Worm (Caenorhabditis elegans) whole organism, L2 larva: Measurements from ENCODE around the gene Y81G3A.1.

Source experiments
- C34F6.9 ChIP-seq: fragments of 150-350 bp; optimal IDR thresholded peaks from 2 replicates; lab custom pipeline; 2014; ENCODE audit warnings: missing biosample characterization, missing genetic modification characterization
- F13H6.1 ChIP-seq: sonication (generic microtip); optimal IDR thresholded peaks from 2 replicates; lab custom pipeline; 2016; ENCODE audit warnings: missing genetic modification characterization, missing compliant biosample characterization
- R02D3.7 ChIP-seq: fragments of 150-350 bp; optimal IDR thresholded peaks from 2 replicates; lab custom pipeline; 2014; ENCODE audit warnings: missing biosample characterization, missing genetic modification characterization
- Y55F3AM.14 ChIP-seq: fragments of 200-800 bp; sonication (Bioruptor generic); optimal IDR thresholded peaks from 2 replicates; lab custom pipeline; 2018; ENCODE audit warnings: mild to moderate bottlenecking, missing genetic modification characterization, missing compliant biosample characterization
- ZK546.5 ChIP-seq: sonication (generic microtip); optimal IDR thresholded peaks from 2 replicates; lab custom pipeline; 2017; ENCODE audit warnings: missing biosample characterization, missing genetic modification characterization
- aly-2 ChIP-seq: fragments of 150-350 bp; optimal IDR thresholded peaks from 2 replicates; lab custom pipeline; 2014; ENCODE audit warnings: missing biosample characterization, missing genetic modification characterization
- ama-1 ChIP-seq: fragments of 150-350 bp; optimal IDR thresholded peaks from 2 replicates; lab custom pipeline; 2018; ENCODE audit warnings: inconsistent platforms
- blmp-1 ChIP-seq: sonication (generic microtip); optimal IDR thresholded peaks from 2 replicates; lab custom pipeline; 2017; ENCODE audit warnings: missing genetic modification characterization, mild to moderate bottlenecking, missing compliant biosample characterization, antibody characterized with exemption, moderate library complexity; ENCODE audit not compliant: insufficient read depth
- ceh-16 ChIP-seq: fragments of 150-350 bp; optimal IDR thresholded peaks from 2 replicates; lab custom pipeline; 2014; ENCODE audit warnings: missing biosample characterization, missing genetic modification characterization
- ceh-82 ChIP-seq: fragments of 150-350 bp; optimal IDR thresholded peaks from 2 replicates; lab custom pipeline; 2014; ENCODE audit warnings: missing biosample characterization, missing genetic modification characterization
- crh-2 ChIP-seq: sonication (generic microtip); optimal IDR thresholded peaks from 2 replicates; lab custom pipeline; 2017; ENCODE audit warnings: missing biosample characterization, missing genetic modification characterization
- dmd-4 ChIP-seq: sonication (generic microtip); optimal IDR thresholded peaks from 2 replicates; lab custom pipeline; 2017; ENCODE audit warnings: missing biosample characterization, missing genetic modification characterization
- egl-27 ChIP-seq: sonication (generic microtip); optimal IDR thresholded peaks from 3 replicates; lab custom pipeline; 2017; ENCODE audit warnings: missing biosample characterization, missing genetic modification reagents, missing genetic modification characterization
- elt-3 ChIP-seq: sonication (generic microtip); optimal IDR thresholded peaks from 2 replicates; lab custom pipeline; 2017; ENCODE audit warnings: missing biosample characterization, missing genetic modification characterization
- fos-1 ChIP-seq: fragments of 150-350 bp; optimal IDR thresholded peaks from 2 replicates; lab custom pipeline; 2014; ENCODE audit warnings: missing biosample characterization, missing genetic modification characterization
- gmeb-1 ChIP-seq: fragments of 150-350 bp; optimal IDR thresholded peaks from 2 replicates; lab custom pipeline; 2014; ENCODE audit warnings: missing biosample characterization, missing genetic modification characterization
- lin-11 ChIP-seq: fragments of 150-350 bp; sonication (generic microtip); optimal IDR thresholded peaks from 2 replicates; lab custom pipeline; 2014; ENCODE audit warnings: missing biosample characterization, missing genetic modification characterization, inconsistent platforms, mixed read lengths
- lin-13 ChIP-seq: fragments of 150-350 bp; optimal IDR thresholded peaks from 2 replicates; lab custom pipeline; 2014; ENCODE audit warnings: missing biosample characterization, missing genetic modification reagents, missing genetic modification characterization
- lin-39 ChIP-seq: fragments of 150-350 bp; optimal IDR thresholded peaks from 2 replicates; lab custom pipeline; 2014; ENCODE audit warnings: missing biosample characterization, missing genetic modification reagents, missing genetic modification characterization
- lsy-2 ChIP-seq, 2 experiments: fragments of 150-350 bp in 1 of 2; sonication (generic microtip) in 1 of 2; optimal IDR thresholded peaks; 2 replicates each; lab custom pipeline; 2014 to 2017; ENCODE audit warnings: missing biosample characterization in 2 of 2, missing genetic modification characterization in 2 of 2
- mab-5 ChIP-seq: fragments of 150-350 bp; optimal IDR thresholded peaks from 2 replicates; lab custom pipeline; 2014; ENCODE audit warnings: missing biosample characterization, missing genetic modification characterization
- mbf-1 ChIP-seq: sonication (generic microtip); optimal IDR thresholded peaks from 2 replicates; lab custom pipeline; 2017; ENCODE audit warnings: missing biosample characterization, missing genetic modification characterization
- mdl-1 ChIP-seq, 2 experiments: fragments of 150-350 bp in 1 of 2; sonication (generic microtip) in 1 of 2; optimal IDR thresholded peaks; 2 replicates each; lab custom pipeline; 2017; ENCODE audit warnings: missing biosample characterization in 2 of 2, missing genetic modification characterization in 2 of 2
- nhr-10 ChIP-seq: sonication (generic microtip); optimal IDR thresholded peaks from 2 replicates; lab custom pipeline; 2017; ENCODE audit warnings: missing biosample characterization, missing genetic modification characterization
- nhr-11 ChIP-seq: fragments of 150-350 bp; optimal IDR thresholded peaks from 2 replicates; lab custom pipeline; 2014; ENCODE audit warnings: missing biosample characterization, missing genetic modification characterization
- nhr-12 ChIP-seq: fragments of 150-350 bp; optimal IDR thresholded peaks from 2 replicates; lab custom pipeline; 2014; ENCODE audit warnings: missing biosample characterization, missing genetic modification characterization
- nhr-129 ChIP-seq: fragments of 150-350 bp; optimal IDR thresholded peaks from 2 replicates; lab custom pipeline; 2014; ENCODE audit warnings: missing biosample characterization, missing genetic modification characterization
- nhr-21 ChIP-seq: fragments of 150-350 bp; optimal IDR thresholded peaks from 2 replicates; lab custom pipeline; 2014; ENCODE audit warnings: missing biosample characterization, missing genetic modification characterization
- nhr-23 ChIP-seq: fragments of 150-350 bp; optimal IDR thresholded peaks from 2 replicates; lab custom pipeline; 2014; ENCODE audit warnings: missing biosample characterization, missing genetic modification reagents, missing genetic modification characterization
- nhr-237 ChIP-seq: fragments of 150-350 bp; optimal IDR thresholded peaks from 2 replicates; lab custom pipeline; 2014; ENCODE audit warnings: missing biosample characterization, missing genetic modification characterization
- nhr-6 ChIP-seq: fragments of 150-350 bp; optimal IDR thresholded peaks from 2 replicates; lab custom pipeline; 2014; ENCODE audit warnings: missing biosample characterization, missing genetic modification characterization
- nhr-77 ChIP-seq: fragments of 150-350 bp; optimal IDR thresholded peaks from 2 replicates; lab custom pipeline; 2014; ENCODE audit warnings: missing biosample characterization, missing genetic modification characterization
- sem-4 ChIP-seq: fragments of 150-350 bp; optimal IDR thresholded peaks from 2 replicates; lab custom pipeline; 2014; ENCODE audit warnings: missing biosample characterization, missing genetic modification reagents, missing genetic modification characterization
- skn-1 ChIP-seq: sonication (generic microtip); optimal IDR thresholded peaks from 2 replicates; lab custom pipeline; 2017; ENCODE audit warnings: missing biosample characterization, missing genetic modification characterization
- sma-3 ChIP-seq: sonication (generic microtip); optimal IDR thresholded peaks from 2 replicates; lab custom pipeline; 2016; ENCODE audit warnings: missing genetic modification reagents, missing genetic modification characterization, missing compliant biosample characterization
- sma-9 ChIP-seq, 2 experiments: fragments of 150-350 bp in 1 of 2; sonication (generic microtip) in 1 of 2; optimal IDR thresholded peaks; 2 replicates each; lab custom pipeline; 2014 to 2016; ENCODE audit warnings: missing genetic modification characterization in 2 of 2, mild to moderate bottlenecking in 1 of 2, missing biosample characterization in 1 of 2, missing compliant biosample characterization in 1 of 2, missing genetic modification reagents in 1 of 2, moderate library complexity in 1 of 2
- snpc-4 ChIP-seq: fragments of 150-350 bp; optimal IDR thresholded peaks from 2 replicates; lab custom pipeline; 2014; ENCODE audit warnings: missing biosample characterization, missing genetic modification characterization
- unc-39 ChIP-seq: fragments of 150-350 bp; optimal IDR thresholded peaks from 2 replicates; lab custom pipeline; 2014; ENCODE audit warnings: missing biosample characterization, missing genetic modification characterization
- unc-55 ChIP-seq: fragments of 150-350 bp; sonication (generic microtip); optimal IDR thresholded peaks from 3 replicates; lab custom pipeline; 2014; ENCODE audit warnings: missing biosample characterization, missing genetic modification reagents, missing genetic modification characterization
- unc-62 ChIP-seq: fragments of 150-350 bp; optimal IDR thresholded peaks from 2 replicates; lab custom pipeline; 2014; ENCODE audit warnings: missing biosample characterization, missing genetic modification reagents, missing genetic modification characterization
- zag-1 ChIP-seq: fragments of 150-350 bp; optimal IDR thresholded peaks from 2 replicates; lab custom pipeline; 2014; ENCODE audit warnings: missing biosample characterization, missing genetic modification characterization
- ztf-11 ChIP-seq: sonication (generic microtip); optimal IDR thresholded peaks from 2 replicates; lab custom pipeline; 2017; ENCODE audit warnings: missing biosample characterization, missing genetic modification characterization
- ztf-4 ChIP-seq: fragments of 150-350 bp; optimal IDR thresholded peaks from 2 replicates; lab custom pipeline; 2014; ENCODE audit warnings: missing biosample characterization, missing genetic modification characterization

Gene Y81G3A.1

ce11 chrII:13083752-13084214 lies at the start of gene Y81G3A.1, which contains the start of gene gcn-2:
Gene Y81G3A.1 (minus strand): TSS chrII:13083926.
Gene gcn-2 (plus strand): TSS chrII:13084164.
- no peak for TF ChIP-seq ztf-11 (tag; lab: Kevin White, UChicago)
- TF ChIP-seq unc-55 (GFP tag; lab: Kevin White, UChicago), result peak; percentile 70
- TF ChIP-seq lin-13, result no peak
- TF ChIP-seq fos-1 (tag; lab: Kevin White, UChicago), result peak; percentile 10
- TF ChIP-seq sma-9 (GFP tag; optimal IDR thresholded peaks at IDR 0.05; lab: Kevin White, UChicago), result peak; percentile 52
- no peak for TF ChIP-seq sma-9 (tag; optimal IDR thresholded peaks at IDR 0.05; lab: Kevin White, UChicago)
- no peak for TF ChIP-seq nhr-12 (tag; lab: Kevin White, UChicago)
- TF ChIP-seq nhr-10 (tag; lab: Kevin White, UChicago), result no peak
- TF ChIP-seq mdl-1 (tag; optimal IDR thresholded peaks at IDR 0.05; lab: Kevin White, UChicago), result no peak
- TF ChIP-seq ceh-16 (tag; lab: Kevin White, UChicago), result peak; percentile 36
- TF ChIP-seq Y55F3AM.14 (GFP tag; lab: Kevin White, UChicago), result no peak
- no peak for TF ChIP-seq blmp-1 (tag; lab: Kevin White, UChicago)
- TF ChIP-seq F13H6.1 (tag; lab: Kevin White, UChicago), result no peak
- no peak for TF ChIP-seq R02D3.7
- no peak for TF ChIP-seq ztf-4
- TF ChIP-seq mab-5 (tag; lab: Kevin White, UChicago), result no peak
- TF ChIP-seq dmd-4 (tag; lab: Kevin White, UChicago), result no peak
- TF ChIP-seq lsy-2 (tag; optimal IDR thresholded peaks at IDR 0.05; lab: Kevin White, UChicago), result peak in 1 of 2 experiments; percentile 46
- TF ChIP-seq unc-39, result no peak
- TF ChIP-seq gmeb-1 (tag; lab: Kevin White, UChicago), result peak; percentile 96
- no peak for TF ChIP-seq snpc-4 (tag; lab: Kevin White, UChicago)
- no peak for TF ChIP-seq egl-27
- TF ChIP-seq skn-1 (tag; lab: Kevin White, UChicago), result no peak
- peak; percentile 29 for TF ChIP-seq sma-3 (GFP tag; lab: Kevin White, UChicago)
- peak; percentile 46 for TF ChIP-seq crh-2 (tag; lab: Kevin White, UChicago)
- TF ChIP-seq nhr-129, result peak; percentile 46
- TF ChIP-seq zag-1 (tag; lab: Kevin White, UChicago), result no peak
- no peak for TF ChIP-seq ceh-82 (tag; lab: Kevin White, UChicago)
- TF ChIP-seq nhr-6 (tag; lab: Kevin White, UChicago), result no peak
- TF ChIP-seq lin-11 (tag; lab: Kevin White, UChicago), result peak; percentile 19
- TF ChIP-seq nhr-77, result no peak
- TF ChIP-seq mbf-1 (tag; lab: Kevin White, UChicago), result no peak
- TF ChIP-seq nhr-21, result peak; percentile 0
- TF ChIP-seq nhr-11 (tag; lab: Kevin White, UChicago), result no peak
- TF ChIP-seq nhr-23 (tag; lab: Kevin White, UChicago), result no peak

ce11 chrII:13130576-13130975 lies 46.9 kb upstream of the Y81G3A.1 start:
- TF ChIP-seq skn-1 (tag; lab: Kevin White, UChicago), result no peak
- TF ChIP-seq unc-39, result no peak

ce11 chrII:13129602-13130001 lies 45.9 kb upstream of the Y81G3A.1 start, which contains the start of gene F29C12.6:
Gene F29C12.6 (plus strand): TSS chrII:13129902.
- TF ChIP-seq snpc-4 (tag; lab: Kevin White, UChicago), result no peak
- TF ChIP-seq lin-11 (tag; lab: Kevin White, UChicago), result no peak
- no peak for TF ChIP-seq F13H6.1 (tag; lab: Kevin White, UChicago)
- no peak for TF ChIP-seq unc-39
- no peak for TF ChIP-seq R02D3.7

- TF ChIP-seq F13H6.1 (tag; lab: Kevin White, UChicago) (no peak), ama-1 (lab: Kevin White, UChicago) (no peak), egl-27 (no peak), nhr-10 (tag; lab: Kevin White, UChicago) (no peak), nhr-77 (no peak)
These were observed 39.0 kb upstream of the Y81G3A.1 start, which contains the start of gene bath-45 for ce11 chrII:13122720-13123119. Gene bath-45 (plus strand): TSS chrII:13123020.

ce11 chrII:13117135-13117534 lies 33.4 kb upstream of the Y81G3A.1 start, which contains the start of gene gfm-1:
Gene gfm-1 (plus strand): TSS chrII:13117483.
- TF ChIP-seq unc-62 (GFP tag; lab: Kevin White, UChicago), result no peak
- no peak for TF ChIP-seq skn-1 (tag; lab: Kevin White, UChicago)
- TF ChIP-seq lsy-2 (tag; optimal IDR thresholded peaks at IDR 0.05; lab: Kevin White, UChicago), result peak; percentile 44 to 77
- TF ChIP-seq nhr-237 (tag; lab: Kevin White, UChicago), result no peak
- no peak for TF ChIP-seq ztf-11 (tag; lab: Kevin White, UChicago)
- TF ChIP-seq F13H6.1 (tag; lab: Kevin White, UChicago), result peak; percentile 71
- TF ChIP-seq Y55F3AM.14 (GFP tag; lab: Kevin White, UChicago), result no peak
- TF ChIP-seq ZK546.5 (tag; lab: Kevin White, UChicago), result no peak
- no peak for TF ChIP-seq nhr-6 (tag; lab: Kevin White, UChicago)
- peak; percentile 73 for TF ChIP-seq snpc-4 (tag; lab: Kevin White, UChicago)
- TF ChIP-seq unc-39, result no peak
- no peak for TF ChIP-seq aly-2 (tag; lab: Kevin White, UChicago)
- no peak for TF ChIP-seq lin-39 (tag; lab: Kevin White, UChicago)
- no peak for TF ChIP-seq ama-1 (lab: Kevin White, UChicago)
- no peak for TF ChIP-seq elt-3 (tag; lab: Kevin White, UChicago)
- no peak for TF ChIP-seq mab-5 (tag; lab: Kevin White, UChicago)
- no peak for TF ChIP-seq nhr-23 (tag; lab: Kevin White, UChicago)
- TF ChIP-seq blmp-1 (tag; lab: Kevin White, UChicago), result no peak
- no peak for TF ChIP-seq lin-13
- TF ChIP-seq C34F6.9 (tag; lab: Kevin White, UChicago), result peak; percentile 69
- TF ChIP-seq sem-4 (tag; lab: Kevin White, UChicago), result peak; percentile 72
- TF ChIP-seq sma-3 (GFP tag; lab: Kevin White, UChicago), result peak; percentile 80
